Fruit fly (Drosophila melanogaster) Kc167 (cell line): ENCODE data around the gene CG14995.

Experiments
- h ChIP-seq: fragments of >200 bp; optimal IDR thresholded peaks from 3 replicates; lab custom pipeline; 2018; ENCODE audit warnings: missing external identifiers
- ttk ChIP-seq: sonication (Bioruptor generic); optimal IDR thresholded peaks from 2 replicates; lab custom pipeline; 2017; ENCODE audit warnings: missing external identifiers

DNA sequence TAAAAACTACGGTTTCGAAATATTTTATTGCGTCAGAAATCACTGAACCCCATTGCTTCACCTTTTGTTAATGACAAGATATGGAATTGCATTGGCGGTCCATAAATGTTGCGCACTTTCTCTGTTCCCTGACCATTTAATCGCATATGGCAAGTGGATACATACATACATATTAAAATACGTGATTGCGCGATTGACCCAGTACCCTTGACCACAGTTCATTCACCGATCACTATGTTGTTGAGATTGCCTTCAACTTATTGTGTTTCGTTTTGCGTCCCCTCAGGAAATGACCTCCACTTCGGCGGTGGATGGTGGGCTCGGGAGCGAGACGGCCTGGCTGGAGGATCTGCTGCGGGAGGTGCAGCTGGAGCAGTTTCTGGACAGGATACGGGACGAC lies 7.2 kb upstream of the CG14995 start:
- TF ChIP-seq h (lab: Kevin White, UChicago) (no peak), ttk (lab: Kevin White, UChicago) (no peak)
